Worm (Caenorhabditis elegans) whole organism, L4 larva: ENCODE data around the gene blos-8.

ENCODE experiments used
- ama-1 ChIP-seq: fragments of 150-350 bp; optimal IDR thresholded peaks from 2 replicates; lab custom pipeline; 2014; ENCODE audit warnings: inconsistent platforms, mixed read lengths
- dmd-9 ChIP-seq: fragments of 200-800 bp; sonication (Bioruptor generic); IDR thresholded peaks from 2 replicates; pipeline ENCODE4 v1.3.6; 2022; ENCODE audit warnings: missing genetic modification reagents, missing genetic modification characterization, missing compliant biosample characterization
- lin-13 ChIP-seq: fragments of 150-350 bp; optimal IDR thresholded peaks from 2 replicates; lab custom pipeline; 2014; ENCODE audit warnings: missing biosample characterization, missing genetic modification reagents, missing genetic modification characterization
- lsy-2 ChIP-seq, 2 experiments: fragments of 150-350 bp in 1 of 2; sonication (generic microtip) in 1 of 2; optimal IDR thresholded peaks; 2 replicates each; lab custom pipeline; 2014 to 2017; ENCODE audit warnings: missing biosample characterization in 2 of 2, missing genetic modification characterization in 2 of 2
- mdl-1 ChIP-seq, 2 experiments: fragments of 150-350 bp in 1 of 2; sonication (generic microtip) in 1 of 2; optimal IDR thresholded peaks; 2 replicates each; lab custom pipeline; 2014 to 2017; ENCODE audit warnings: missing biosample characterization in 2 of 2, missing genetic modification characterization in 2 of 2
- nhr-28 ChIP-seq: fragments of 150-350 bp; optimal IDR thresholded peaks from 2 replicates; lab custom pipeline; 2014; ENCODE audit warnings: missing biosample characterization, missing genetic modification characterization
- nhr-77 ChIP-seq: fragments of 150-350 bp; optimal IDR thresholded peaks from 2 replicates; lab custom pipeline; 2014; ENCODE audit warnings: missing biosample characterization, missing genetic modification characterization
- unc-39 ChIP-seq: sonication (generic microtip); optimal IDR thresholded peaks from 2 replicates; lab custom pipeline; 2017; ENCODE audit warnings: missing biosample characterization, missing genetic modification characterization
- ztf-11 ChIP-seq: fragments of 150-350 bp; optimal IDR thresholded peaks from 2 replicates; lab custom pipeline; 2014; ENCODE audit warnings: missing biosample characterization, missing genetic modification characterization

ce11 chrX:15441686-15442067 lies 10.7 kb upstream of the blos-8 start, which contains the start of gene nkat-3:
- TF ChIP-seq nhr-28 (tag; lab: Kevin White, UChicago): no peak
- TF ChIP-seq unc-39 (tag; lab: Kevin White, UChicago): no peak
- TF ChIP-seq ztf-11 (tag; lab: Kevin White, UChicago): no peak
- TF ChIP-seq nhr-77 (tag; lab: Kevin White, UChicago): no peak
- no peak for TF ChIP-seq mdl-1 (tag; optimal IDR thresholded peaks at IDR 0.05; lab: Kevin White, UChicago)
- TF ChIP-seq ama-1 (lab: Kevin White, UChicago): no peak
- TF ChIP-seq dmd-9 (GFP tag; lab: Robert Waterston, UW): no peak
- no peak for TF ChIP-seq lsy-2 (tag; optimal IDR thresholded peaks at IDR 0.05; lab: Kevin White, UChicago)
- no peak for TF ChIP-seq lin-13 (GFP tag; lab: Kevin White, UChicago)
